Worm (Caenorhabditis elegans): ENCODE measurements around the gene Y54G2A.19.
"Not testable (repeated sequence)": the region's sequence is repeated elsewhere in the genome, so short reads cannot be mapped to it uniquely, and the experiment has no call there.

The Y54G2A.19 gene

ce11 chrIV:2925591-2925990 is 31.1 kb upstream of the Y54G2A.19 start, which contains the start of gene ubc-13:
ubc-13 (minus strand) TSS chrIV:2925691.
- no peak for TF ChIP-seq ceh-28 (tag; optimal IDR thresholded peaks at IDR 0.05)
- no peak for TF ChIP-seq fkh-2 (tag; optimal IDR thresholded peaks at IDR 0.05)
- no peak for TF ChIP-seq ceh-82 (tag; optimal IDR thresholded peaks at IDR 0.05)

- TF ChIP-seq fkh-2 (tag; optimal IDR thresholded peaks at IDR 0.05) (no peak), elt-1 (tag; optimal IDR thresholded peaks at IDR 0.05) (no peak), unc-62 (GFP tag; optimal IDR thresholded peaks at IDR 0.05) (no peak), skn-1 (tag; optimal IDR thresholded peaks at IDR 0.05) (no peak), fos-1 (tag; optimal IDR thresholded peaks at IDR 0.05) (no peak)
These were observed 27.7 kb upstream of the Y54G2A.19 start, which contains the start of gene fbxc-45 for ce11 chrIV:2922196-2922595. fbxc-45 (minus strand) TSS chrIV:2922243.

ce11 chrIV:2917729-2918128 is 23.2 kb upstream of the Y54G2A.19 start, which contains the start of gene Y54G2A.50:
Y54G2A.50 (plus strand) TSS chrIV:2918029.
- TF ChIP-seq mdl-1, jun-1, daf-12 (tag; optimal IDR thresholded peaks at IDR 0.05): not testable (repeated sequence)

ce11 chrIV:2916043-2916442 is 21.5 kb upstream of the Y54G2A.19 start:
- TF ChIP-seq egl-27 (tag; optimal IDR thresholded peaks at IDR 0.05) (no peak), ceh-28 (tag; optimal IDR thresholded peaks at IDR 0.05) (no peak), nhr-43 (tag; optimal IDR thresholded peaks at IDR 0.05; ENCODE audit: poor library complexity, severe bottlenecking) (no peak), R02D3.7 (tag; optimal IDR thresholded peaks at IDR 0.05) (no peak), ama-1 (optimal IDR thresholded peaks at IDR 0.05) (no peak), daf-12 (tag; optimal IDR thresholded peaks at IDR 0.05) (no peak), tbx-2 (tag; optimal IDR thresholded peaks at IDR 0.05) (no peak), elt-1 (tag; optimal IDR thresholded peaks at IDR 0.05) (no peak), ZK546.5 (tag; optimal IDR thresholded peaks at IDR 0.05) (no peak), ztf-11 (tag; optimal IDR thresholded peaks at IDR 0.05) (no peak), unc-62 (GFP tag; optimal IDR thresholded peaks at IDR 0.05) (no peak), egl-5 (tag; optimal IDR thresholded peaks at IDR 0.05) (no peak), ceh-9 (tag; optimal IDR thresholded peaks at IDR 0.05) (no peak), nfya-1 (tag; optimal IDR thresholded peaks at IDR 0.05; ENCODE audit: insufficient read depth) (no peak)

ce11 chrIV:2914545-2914944 is 20.0 kb upstream of the Y54G2A.19 start:
- TF ChIP-seq egl-5 (tag; optimal IDR thresholded peaks at IDR 0.05) (no peak), nhr-11 (tag; optimal IDR thresholded peaks at IDR 0.05) (no peak), ceh-82 (tag; optimal IDR thresholded peaks at IDR 0.05) (no peak), tbx-2 (tag; optimal IDR thresholded peaks at IDR 0.05) (no peak)

ce11 chrIV:2897644-2898160 is 3.2 kb upstream of the Y54G2A.19 start, which contains the start of gene Y54G2A.36:
Y54G2A.36 (plus strand) TSS chrIV:2897694.
- TF ChIP-seq fos-1 (tag; optimal IDR thresholded peaks at IDR 0.05) (no peak), elt-2 (tag; optimal IDR thresholded peaks at IDR 0.05) (no peak), skn-1 (tag; optimal IDR thresholded peaks at IDR 0.05) (no peak), snpc-4 (tag; optimal IDR thresholded peaks at IDR 0.05) (no peak), sea-2 (GFP tag; optimal IDR thresholded peaks at IDR 0.05) (no peak), nhr-43 (tag; optimal IDR thresholded peaks at IDR 0.05; ENCODE audit: poor library complexity, severe bottlenecking) (no peak), fkh-2 (tag; optimal IDR thresholded peaks at IDR 0.05) (no peak), R02D3.7 (tag; optimal IDR thresholded peaks at IDR 0.05) (no peak), lsy-12 (tag; optimal IDR thresholded peaks at IDR 0.05) (no peak), tbx-2 (tag; optimal IDR thresholded peaks at IDR 0.05) (no peak), nhr-11 (tag; optimal IDR thresholded peaks at IDR 0.05) (no peak), ztf-4 (tag; optimal IDR thresholded peaks at IDR 0.05) (no peak), nhr-67 (tag; optimal IDR thresholded peaks at IDR 0.05) (no peak), nhr-76 (tag; optimal IDR thresholded peaks at IDR 0.05) (no peak), nfya-1 (tag; optimal IDR thresholded peaks at IDR 0.05; ENCODE audit: insufficient read depth) (no peak), ceh-28 (tag; optimal IDR thresholded peaks at IDR 0.05) (no peak), nhr-25 (tag; optimal IDR thresholded peaks at IDR 0.05) (no peak), egl-27 (tag; optimal IDR thresholded peaks at IDR 0.05) (no peak)

Data from whole organism, L3 larva.